Worm (Caenorhabditis elegans): ENCODE results near the gene F09E5.3.
A peak's percentile ranks its signal among the peaks of the same experiment; 100 is the strongest.

Gene F09E5.3

ce11 chrII:5336660-5337494, 36.9 kb upstream of the F09E5.3 start (continued):
- TF ChIP-seq unc-30 (tag; optimal IDR thresholded peaks at IDR 0.05) (no peak), sup-37 (GFP tag; optimal IDR thresholded peaks at IDR 0.05) (no peak), efl-3 (GFP tag; optimal IDR thresholded peaks at IDR 0.05) (no peak), mef-2 (tag; optimal IDR thresholded peaks at IDR 0.05) (no peak), nhr-84 (tag; optimal IDR thresholded peaks at IDR 0.05) (no peak), skn-1 (tag; optimal IDR thresholded peaks at IDR 0.05) (peak; percentile 69), lin-15B (tag; optimal IDR thresholded peaks at IDR 0.05) (no peak), rnt-1 (tag; optimal IDR thresholded peaks at IDR 0.05) (peak; percentile 72), C34B4.2 (tag; optimal IDR thresholded peaks at IDR 0.05) (no peak), blmp-1 (tag; optimal IDR thresholded peaks at IDR 0.05) (peak; percentile 87), hpl-2 (GFP tag; optimal IDR thresholded peaks at IDR 0.05) (no peak), C04F5.9 (tag; optimal IDR thresholded peaks at IDR 0.05) (no peak), nhr-237 (tag; optimal IDR thresholded peaks at IDR 0.05) (peak; percentile 10), ets-5 (GFP tag; IDR thresholded peaks at IDR 0.05) (no peak), nhr-20 (tag; optimal IDR thresholded peaks at IDR 0.05) (peak; percentile 85), snpc-4 (tag; optimal IDR thresholded peaks at IDR 0.05) (no peak), aha-1 (tag; optimal IDR thresholded peaks at IDR 0.05) (no peak), sptf-1 (tag; optimal IDR thresholded peaks at IDR 0.05) (no peak), hlh-17 (GFP tag; optimal IDR thresholded peaks at IDR 0.05; ENCODE audit: borderline replicate concordance) (no peak), pag-3 (tag; optimal IDR thresholded peaks at IDR 0.05; ENCODE audit: borderline replicate concordance, insufficient read depth) (no peak), mdl-1 (tag; optimal IDR thresholded peaks at IDR 0.05) (peak in 1 of 2 experiments; percentile 65), zag-1 (tag; optimal IDR thresholded peaks at IDR 0.05) (peak; percentile 9), ceh-90 (tag; optimal IDR thresholded peaks at IDR 0.05) (peak; percentile 2), dpl-1 (GFP tag; optimal IDR thresholded peaks at IDR 0.05) (peak; percentile 25 to 58 (median 53)), unc-62 (GFP tag; optimal IDR thresholded peaks at IDR 0.05) (no peak), nhr-71 (tag; optimal IDR thresholded peaks at IDR 0.05) (peak; percentile 87), vab-15 (tag; optimal IDR thresholded peaks at IDR 0.05) (no peak), egl-13 (tag; optimal IDR thresholded peaks at IDR 0.05) (peak; percentile 11), nhr-19 (GFP tag; conservative IDR thresholded peaks at IDR 0.05) (peak; percentile 57), pax-3 (tag; optimal IDR thresholded peaks at IDR 0.05) (peak; percentile 46), lin-13 (GFP tag; optimal IDR thresholded peaks at IDR 0.05) (no peak), zip-4 (GFP tag; optimal IDR thresholded peaks at IDR 0.05) (no peak), fos-1 (tag; optimal IDR thresholded peaks at IDR 0.05) (peak; percentile 99), fkh-10 (GFP tag; optimal IDR thresholded peaks at IDR 0.05) (no peak), unc-130 (tag; optimal IDR thresholded peaks at IDR 0.05) (peak; percentile 52), nhr-11 (tag; optimal IDR thresholded peaks at IDR 0.05) (peak; percentile 21), lir-3 (tag; optimal IDR thresholded peaks at IDR 0.05; ENCODE audit: poor library complexity) (peak; percentile 56), efl-1 (optimal IDR thresholded peaks at IDR 0.05) (peak; percentile 64 to 76), efl-1 (GFP tag; optimal IDR thresholded peaks at IDR 0.05 in 1 of 2) (peak; percentile 57 to 84), ztf-4 (tag; optimal IDR thresholded peaks at IDR 0.05) (peak; percentile 48), mep-1 (tag; optimal IDR thresholded peaks at IDR 0.05) (peak; percentile 80), ceh-88 (GFP tag; IDR thresholded peaks at IDR 0.05) (no peak), alr-1 (tag; optimal IDR thresholded peaks at IDR 0.05; ENCODE audit: borderline replicate concordance) (no peak), aly-2 (tag; optimal IDR thresholded peaks at IDR 0.05) (no peak), elt-3 (tag; optimal IDR thresholded peaks at IDR 0.05) (peak in 2 of 6 experiments; percentile 12 to 55), hlh-4 (tag; optimal IDR thresholded peaks at IDR 0.05) (no peak), xbp-1 (tag; optimal IDR thresholded peaks at IDR 0.05) (peak; percentile 56), dsc-1 (tag; optimal IDR thresholded peaks at IDR 0.05) (peak; percentile 46), nhr-90 (tag; optimal IDR thresholded peaks at IDR 0.05; ENCODE audit: poor library complexity) (peak; percentile 47), pqm-1 (tag; optimal IDR thresholded peaks at IDR 0.05) (no peak), Y116A8C.19 (tag; optimal IDR thresholded peaks at IDR 0.05; ENCODE audit: borderline replicate concordance) (no peak)
